Worm (Caenorhabditis elegans): ENCODE measurements around the gene aagr-3.

Gene aagr-3

DNA sequence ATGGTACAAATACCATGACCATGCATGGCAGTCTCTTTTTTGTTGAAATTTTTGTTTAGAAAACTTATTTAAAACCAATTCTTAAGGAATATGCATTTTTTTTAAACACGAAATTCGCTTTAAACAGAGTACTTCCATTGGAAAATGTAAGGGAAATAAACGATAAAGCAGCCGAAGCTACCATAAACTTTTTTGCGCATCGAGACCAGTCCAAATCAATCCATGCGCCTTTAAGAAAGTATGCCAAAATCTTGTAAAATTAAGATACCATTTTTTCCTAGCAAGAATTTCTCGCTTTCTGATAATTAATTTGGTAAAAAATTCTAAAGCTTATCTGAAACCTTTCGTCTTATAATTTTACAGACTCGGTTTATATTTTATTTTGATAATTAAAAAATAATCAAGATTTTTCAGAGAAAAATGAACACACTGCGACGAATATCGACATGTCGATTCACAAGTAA is 36.6 kb downstream of the aagr-3 start, which contains the start of gene ZK287.7:
TSS of gene ZK287.7 (plus strand) at position 414 of the 464 bp plus-strand sequence.
- no peak for TF ChIP-seq sma-9 (GFP tag; optimal IDR thresholded peaks at IDR 0.05)
- no peak for TF ChIP-seq sma-9 (tag; optimal IDR thresholded peaks at IDR 0.05)
- TF ChIP-seq sem-4 (tag; optimal IDR thresholded peaks at IDR 0.05) = no peak
- TF ChIP-seq unc-39 (tag; optimal IDR thresholded peaks at IDR 0.05) = no peak
- no peak for TF ChIP-seq ZK546.5 (tag; optimal IDR thresholded peaks at IDR 0.05)
- TF ChIP-seq nhr-25 (tag; optimal IDR thresholded peaks at IDR 0.05) = no peak
- no peak for TF ChIP-seq ztf-4 (tag; optimal IDR thresholded peaks at IDR 0.05)
- TF ChIP-seq mdl-1 (tag; optimal IDR thresholded peaks at IDR 0.05) = no peak
- no peak for TF ChIP-seq zag-1 (tag; optimal IDR thresholded peaks at IDR 0.05)
- TF ChIP-seq elt-3 (tag; optimal IDR thresholded peaks at IDR 0.05) = no peak
- no peak for TF ChIP-seq nhr-23 (tag; optimal IDR thresholded peaks at IDR 0.05)
- TF ChIP-seq unc-62 (GFP tag; optimal IDR thresholded peaks at IDR 0.05) = no peak
- TF ChIP-seq egl-27 (tag; optimal IDR thresholded peaks at IDR 0.05) = no peak
- TF ChIP-seq C34F6.9 (tag; optimal IDR thresholded peaks at IDR 0.05) = no peak
- TF ChIP-seq lin-11 (tag; optimal IDR thresholded peaks at IDR 0.05) = no peak
- no peak for TF ChIP-seq fos-1 (tag; optimal IDR thresholded peaks at IDR 0.05)
- no peak for TF ChIP-seq ztf-11 (tag; optimal IDR thresholded peaks at IDR 0.05)
- no peak for TF ChIP-seq ceh-82 (tag; optimal IDR thresholded peaks at IDR 0.05)

DNA sequence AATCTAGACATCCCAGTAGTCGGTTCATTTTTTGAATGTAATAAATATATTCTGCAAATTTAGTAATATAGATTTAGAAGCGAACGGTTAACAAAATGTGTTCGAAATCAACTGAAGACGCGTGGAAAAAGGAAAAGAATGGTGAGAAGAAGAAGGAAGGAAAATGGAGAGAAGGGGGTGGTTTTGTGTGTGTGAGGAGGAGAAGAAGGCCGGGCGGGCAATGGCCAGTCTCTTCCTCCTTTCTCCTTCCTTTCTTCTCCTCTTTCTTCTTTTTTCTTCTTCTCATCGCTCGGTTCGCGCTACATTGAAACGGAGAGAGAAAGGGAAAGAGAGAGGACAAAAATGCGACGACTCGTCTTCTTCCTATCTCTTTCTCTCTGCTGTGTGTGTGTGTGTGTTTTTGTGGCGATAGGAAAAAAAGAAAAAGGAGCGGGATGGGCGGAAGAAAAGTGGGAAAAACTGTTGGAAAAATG is 37.2 kb downstream of the aagr-3 start, which contains the start of gene ztf-9:
TSS of gene ztf-9 (minus strand) at position 51 of the 473 bp plus-strand sequence.
- TF ChIP-seq zag-1 (tag; optimal IDR thresholded peaks at IDR 0.05) (peak; percentile 67), F13H6.1 (tag; optimal IDR thresholded peaks at IDR 0.05) (peak; percentile 78), lin-13 (GFP tag; optimal IDR thresholded peaks at IDR 0.05) (no peak), C34F6.9 (tag; optimal IDR thresholded peaks at IDR 0.05) (peak; percentile 74), nhr-23 (tag; optimal IDR thresholded peaks at IDR 0.05) (no peak), lin-11 (tag; optimal IDR thresholded peaks at IDR 0.05) (no peak), aly-2 (tag; optimal IDR thresholded peaks at IDR 0.05) (no peak), elt-3 (tag; optimal IDR thresholded peaks at IDR 0.05) (no peak), nhr-11 (tag; optimal IDR thresholded peaks at IDR 0.05) (no peak), R02D3.7 (tag; optimal IDR thresholded peaks at IDR 0.05) (no peak), skn-1 (tag; optimal IDR thresholded peaks at IDR 0.05) (no peak), nhr-237 (tag; optimal IDR thresholded peaks at IDR 0.05) (no peak), lin-39 (tag; optimal IDR thresholded peaks at IDR 0.05) (no peak), peb-1 (tag; optimal IDR thresholded peaks at IDR 0.05) (no peak), blmp-1 (tag; optimal IDR thresholded peaks at IDR 0.05; ENCODE audit: insufficient read depth) (peak; percentile 86), mdl-1 (tag; optimal IDR thresholded peaks at IDR 0.05) (no peak), egl-27 (tag; optimal IDR thresholded peaks at IDR 0.05) (peak; percentile 23), nhr-25 (tag; optimal IDR thresholded peaks at IDR 0.05) (no peak), dmd-4 (tag; optimal IDR thresholded peaks at IDR 0.05) (no peak), Y55F3AM.14 (GFP tag; optimal IDR thresholded peaks at IDR 0.05) (no peak), nhr-6 (tag; optimal IDR thresholded peaks at IDR 0.05) (no peak), alr-1 (tag; optimal IDR thresholded peaks at IDR 0.05) (no peak), crh-2 (tag; optimal IDR thresholded peaks at IDR 0.05) (peak; percentile 57), elt-1 (tag; optimal IDR thresholded peaks at IDR 0.05) (no peak), ztf-4 (tag; optimal IDR thresholded peaks at IDR 0.05) (no peak), ZK546.5 (tag; optimal IDR thresholded peaks at IDR 0.05) (no peak), mab-5 (tag; optimal IDR thresholded peaks at IDR 0.05) (no peak), nhr-129 (tag; optimal IDR thresholded peaks at IDR 0.05) (peak; percentile 86), ama-1 (optimal IDR thresholded peaks at IDR 0.05) (no peak), nhr-21 (tag; optimal IDR thresholded peaks at IDR 0.05) (peak; percentile 15), unc-39 (tag; optimal IDR thresholded peaks at IDR 0.05) (no peak), unc-62 (GFP tag; optimal IDR thresholded peaks at IDR 0.05) (no peak), ztf-1 (GFP tag; conservative IDR thresholded peaks at IDR 0.05) (no peak), ceh-82 (tag; optimal IDR thresholded peaks at IDR 0.05) (no peak), fos-1 (tag; optimal IDR thresholded peaks at IDR 0.05) (peak; percentile 79), sma-9 (GFP tag; optimal IDR thresholded peaks at IDR 0.05) (no peak), sma-9 (tag; optimal IDR thresholded peaks at IDR 0.05) (no peak), sem-4 (tag; optimal IDR thresholded peaks at IDR 0.05) (peak; percentile 7), lsy-2 (tag; optimal IDR thresholded peaks at IDR 0.05) (peak in 1 of 2 experiments; percentile 39), nhr-12 (tag; optimal IDR thresholded peaks at IDR 0.05) (no peak), gmeb-1 (tag; optimal IDR thresholded peaks at IDR 0.05) (peak; percentile 7), sma-3 (GFP tag; optimal IDR thresholded peaks at IDR 0.05) (no peak), ceh-16 (tag; optimal IDR thresholded peaks at IDR 0.05) (no peak), unc-55 (GFP tag; optimal IDR thresholded peaks at IDR 0.05) (peak; percentile 67), snpc-4 (tag; optimal IDR thresholded peaks at IDR 0.05) (peak; percentile 20), nhr-77 (tag; optimal IDR thresholded peaks at IDR 0.05) (no peak), nhr-10 (tag; optimal IDR thresholded peaks at IDR 0.05) (no peak), ztf-11 (tag; optimal IDR thresholded peaks at IDR 0.05) (no peak), mbf-1 (tag; optimal IDR thresholded peaks at IDR 0.05) (no peak)
